Fruit fly (Drosophila melanogaster): ENCODE data around the gene Trm7-32.

Gene Trm7-32

dm6 chr3R:17085029-17085807 is 44.7 kb downstream of the Trm7-32 start, which contains the start of gene GckIII:
Gene GckIII, plus strand, starts transcription at chr3R:17085513.
- TF ChIP-seq noc (tag; optimal IDR thresholded peaks at IDR 0.05), result no peak

DNA sequence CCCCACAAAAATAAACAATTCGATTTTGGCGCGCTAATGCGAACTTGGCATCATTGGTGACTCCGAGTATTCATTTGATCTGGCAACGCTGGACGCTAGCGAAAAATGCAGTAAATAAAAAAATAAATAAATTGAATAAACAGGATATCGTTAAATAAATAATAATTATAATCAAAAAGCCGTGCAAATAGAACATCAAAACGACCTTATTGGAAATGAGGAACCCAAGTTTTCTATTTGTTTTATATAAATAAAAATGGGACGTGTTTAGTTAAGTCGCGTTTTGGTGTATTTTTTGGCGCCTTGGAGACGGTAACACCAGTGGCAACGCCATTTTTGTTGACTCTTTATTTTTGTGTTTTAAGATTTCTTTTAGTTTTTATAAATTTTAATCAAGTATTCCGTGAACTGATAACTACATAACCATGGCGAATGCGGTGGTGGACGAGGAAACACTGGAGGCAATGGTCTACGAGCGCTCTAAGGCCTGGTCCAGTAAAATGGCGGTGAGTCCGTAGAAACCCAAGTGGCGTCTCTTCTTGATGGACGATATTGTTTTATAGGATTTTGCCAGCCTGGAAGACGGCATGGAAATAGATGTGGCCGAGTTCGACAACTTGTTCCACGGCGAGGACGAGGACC is 47.6 kb downstream of the Trm7-32 start, which contains the start of gene cal1:
TSS of gene cal1 (plus strand) at position 304 of the 642 bp plus-strand sequence.
- TF ChIP-seq noc (tag; optimal IDR thresholded peaks at IDR 0.05), result no peak

Data from whole organism, larva.